Fruit fly (Drosophila melanogaster): ENCODE results near the gene Arl1.

Arl1 gene

dm6 chr3L:16027163-16027633 lies 44.3 kb downstream of the Arl1 start:
- TF ChIP-seq toe (GFP tag; optimal IDR thresholded peaks at IDR 0.05) (peak; percentile 15), CG33017 (tag; optimal IDR thresholded peaks at IDR 0.05) (peak; percentile 18), CG12768 (GFP tag; optimal IDR thresholded peaks at IDR 0.05) (peak; percentile 20), cic (GFP tag; optimal IDR thresholded peaks at IDR 0.05) (peak; percentile 80), CG7101 (tag; optimal IDR thresholded peaks at IDR 0.05) (no peak), CG7045 (GFP tag; optimal IDR thresholded peaks at IDR 0.05) (peak; percentile 35)

DNA sequence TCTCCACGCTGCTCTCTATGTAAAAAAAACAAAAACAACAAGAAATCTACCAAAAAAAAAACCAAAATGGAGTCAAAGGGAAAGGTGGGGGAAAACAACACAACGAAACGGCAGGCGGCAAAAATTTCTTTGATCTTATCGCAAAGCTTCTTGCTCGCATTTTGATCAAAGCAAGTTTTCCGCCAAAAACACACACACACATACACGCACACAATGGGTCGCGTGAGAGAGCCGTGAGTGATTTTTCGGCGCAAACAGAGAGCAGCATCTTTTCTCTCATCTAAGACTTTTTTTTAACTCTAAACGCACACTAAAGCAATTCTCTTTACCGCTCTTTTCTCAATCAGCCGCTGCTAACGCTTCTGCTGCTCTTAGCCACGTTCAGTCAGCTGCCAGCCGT lies 46.0 kb downstream of the Arl1 start:
- TF ChIP-seq CG12768 (GFP tag; optimal IDR thresholded peaks at IDR 0.05) (no peak), Hr96 (GFP tag; optimal IDR thresholded peaks at IDR 0.05) (no peak), bab1 (GFP tag; optimal IDR thresholded peaks at IDR 0.05) (no peak), kay (GFP tag; ENCODE audit: borderline replicate concordance) (no peak), pad (GFP tag; optimal IDR thresholded peaks at IDR 0.05) (no peak), CG1620 (GFP tag; optimal IDR thresholded peaks at IDR 0.05) (no peak), CG7045 (GFP tag; optimal IDR thresholded peaks at IDR 0.05) (no peak), CG7101 (tag; optimal IDR thresholded peaks at IDR 0.05) (no peak), ovo (GFP tag; optimal IDR thresholded peaks at IDR 0.05) (no peak), Clk (GFP tag; optimal IDR thresholded peaks at IDR 0.05) (no peak), CG14711 (tag; optimal IDR thresholded peaks at IDR 0.05) (no peak), CG11617 (GFP tag; optimal IDR thresholded peaks at IDR 0.05) (no peak), toe (GFP tag; optimal IDR thresholded peaks at IDR 0.05) (no peak), Mnt (GFP tag; optimal IDR thresholded peaks at IDR 0.05) (no peak), CG33017 (tag; optimal IDR thresholded peaks at IDR 0.05) (no peak), tj (GFP tag; optimal IDR thresholded peaks at IDR 0.05) (no peak), cnc (optimal IDR thresholded peaks at IDR 0.05) (no peak), Crg-1 (GFP tag; optimal IDR thresholded peaks at IDR 0.05) (no peak), CG5204 (GFP tag; optimal IDR thresholded peaks at IDR 0.05) (no peak), cic (GFP tag; optimal IDR thresholded peaks at IDR 0.05) (no peak)

- no peak for TF ChIP-seq CG7101 (tag; optimal IDR thresholded peaks at IDR 0.05)
- TF ChIP-seq CG12768 (GFP tag; optimal IDR thresholded peaks at IDR 0.05): no peak
- TF ChIP-seq CG7045 (GFP tag; optimal IDR thresholded peaks at IDR 0.05): no peak
- TF ChIP-seq Mnt (GFP tag; optimal IDR thresholded peaks at IDR 0.05): no peak
- TF ChIP-seq tj (GFP tag; optimal IDR thresholded peaks at IDR 0.05): no peak
- TF ChIP-seq Hr96 (GFP tag; optimal IDR thresholded peaks at IDR 0.05): no peak
- no peak for TF ChIP-seq toe (GFP tag; optimal IDR thresholded peaks at IDR 0.05)
These were observed 50.3 kb downstream of the Arl1 start, which contains the start of the genes CG42717 and CG42716 for dm6 chr3L:16033090-16033828. Gene CG42717 (minus strand): TSS chr3L:16033190. Gene CG42716 (plus strand): TSS chr3L:16033778.

Measured in whole organism, adult.